Fruit fly (Drosophila melanogaster) whole organism: Measurements from ENCODE around the gene CG10035.

ENCODE experiments used
- CG8478 ChIP-seq: fragments of >200 bp; optimal IDR thresholded peaks from 2 replicates; lab custom pipeline; 2018; ENCODE audit warnings: inconsistent platforms
- Dll ChIP-seq: fragments of >200 bp; optimal IDR thresholded peaks from 2 replicates; lab custom pipeline; 2017
- EcR ChIP-seq, 2 experiments: fragments of >200 bp; optimal IDR thresholded peaks; 2 replicates each; lab custom pipeline; 2017; ENCODE audit warnings: missing biosample characterization in 2 of 2, missing genetic modification characterization in 2 of 2, missing genetic modification reagents in 2 of 2

DNA sequence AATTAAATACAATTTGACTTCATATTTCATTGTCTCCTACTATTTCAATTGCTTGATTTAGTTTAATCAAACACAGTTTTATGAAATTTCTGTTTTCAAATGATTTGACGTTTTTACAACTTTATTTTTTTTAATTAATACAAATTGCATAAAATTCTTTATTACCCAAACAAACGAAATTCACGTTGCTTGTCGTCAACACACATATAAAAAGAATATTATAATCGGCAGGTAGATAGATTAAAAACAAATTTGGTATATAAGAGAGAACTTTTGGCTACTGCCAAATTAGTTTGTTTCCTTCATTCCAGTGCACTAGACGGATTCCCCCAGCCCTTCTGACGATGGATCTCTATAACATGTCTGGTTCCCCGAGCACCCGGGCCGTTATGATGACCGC is 5.7 kb downstream of the CG10035 start, which contains the start of gene GstD6:
- TF ChIP-seq CG8478 (lab: Kevin White, UChicago) (no peak), EcR (GFP tag; optimal IDR thresholded peaks at IDR 0.05; lab: Kevin White, UChicago) (no peak), Dll (lab: Kevin White, UChicago) (no peak)
